Fruit fly (Drosophila melanogaster) whole organism, embryonic: ENCODE measurements around the gene Gdh.
A peak's percentile ranks its signal among the peaks of the same experiment; 100 is the strongest.

Source experiments
- BEAF-32 ChIP-seq: fragments of 200-800 bp; sonication (Bioruptor generic); optimal IDR thresholded peaks from 3 replicates; lab custom pipeline; 2017; ENCODE audit warnings: missing biosample characterization, missing genetic modification characterization, mild to moderate bottlenecking, moderate library complexity, missing genetic modification reagents
- CG10959 ChIP-seq: fragments of 200-800 bp; sonication (Bioruptor generic); IDR thresholded peaks from 2 replicates; pipeline ENCODE4 v1.3.6; 2022; ENCODE audit warnings: missing biosample characterization, missing genetic modification characterization
- CG12104 ChIP-seq: fragments of 200-800 bp; sonication (Bioruptor generic); optimal IDR thresholded peaks from 3 replicates; lab custom pipeline; 2016; ENCODE audit warnings: missing biosample characterization, missing genetic modification characterization
- CG13624 ChIP-seq: fragments of 200-800 bp; sonication (Bioruptor generic); optimal IDR thresholded peaks from 2 replicates; lab custom pipeline; 2016; ENCODE audit warnings: missing biosample characterization, missing genetic modification characterization
- CG17186 ChIP-seq: fragments of 200-800 bp; sonication (Bioruptor generic); optimal IDR thresholded peaks from 3 replicates; lab custom pipeline; 2017; ENCODE audit warnings: missing biosample characterization, missing genetic modification reagents, missing genetic modification characterization
- CG2129 ChIP-seq: fragments of 200-800 bp; sonication (Bioruptor generic); IDR thresholded peaks from 2 replicates; pipeline ENCODE4 v1.3.6; 2022; ENCODE audit warnings: missing biosample characterization, missing genetic modification characterization; ENCODE audit not compliant: partially characterized antibody
- CG2678 ChIP-seq: fragments of 200-800 bp; sonication (Bioruptor generic); optimal IDR thresholded peaks from 3 replicates; lab custom pipeline; 2019; ENCODE audit warnings: missing biosample characterization, mild to moderate bottlenecking, missing genetic modification characterization, moderate library complexity
- CG3163 ChIP-seq: fragments of 200-800 bp; sonication (Bioruptor generic); optimal IDR thresholded peaks from 3 replicates; lab custom pipeline; 2016; ENCODE audit warnings: missing biosample characterization, missing genetic modification characterization
- CG32532 ChIP-seq: fragments of 200-800 bp; sonication (Bioruptor generic); IDR thresholded peaks from 2 replicates; pipeline ENCODE4 v1.3.6; 2022; ENCODE audit warnings: missing biosample characterization, missing genetic modification characterization
- CG33557 ChIP-seq: fragments of 200-800 bp; sonication (Bioruptor generic); optimal IDR thresholded peaks from 2 replicates; lab custom pipeline; 2019; ENCODE audit warnings: missing biosample characterization, mild to moderate bottlenecking, missing genetic modification characterization, moderate library complexity
- CG3726 ChIP-seq: fragments of 200-800 bp; sonication (Bioruptor generic); IDR thresholded peaks from 3 replicates; pipeline ENCODE4, ENCODE4 v1.3.6; 2022; ENCODE audit warnings: missing biosample characterization, missing genetic modification characterization
- CG3995 ChIP-seq: fragments of 200-800 bp; sonication (Bioruptor generic); optimal IDR thresholded peaks from 3 replicates; lab custom pipeline; 2016; ENCODE audit warnings: missing biosample characterization, missing genetic modification characterization
- CG42726 ChIP-seq: fragments of 200-800 bp; sonication (Bioruptor generic); IDR thresholded peaks from 2 replicates; pipeline ENCODE4 v1.3.6; 2022; ENCODE audit warnings: missing biosample characterization, missing genetic modification characterization; ENCODE audit not compliant: partially characterized antibody
- CG8765 ChIP-seq: fragments of 200-800 bp; sonication (Bioruptor generic); IDR thresholded peaks from 2 replicates; pipeline ENCODE4 v1.3.6; 2022; ENCODE audit warnings: missing biosample characterization, missing genetic modification characterization
- CG9727 ChIP-seq: fragments of 200-800 bp; sonication (Bioruptor generic); optimal IDR thresholded peaks from 3 replicates; lab custom pipeline; 2017; ENCODE audit warnings: missing biosample characterization, mild to moderate bottlenecking, missing genetic modification characterization
- CG9932 ChIP-seq: fragments of 200-800 bp; sonication (Bioruptor generic); IDR thresholded peaks from 2 replicates; pipeline ENCODE4 v1.3.6; 2022; ENCODE audit warnings: missing biosample characterization, missing genetic modification characterization
- Dfd ChIP-seq, 2 experiments: fragments of >200 bp; optimal IDR thresholded peaks; 2 replicates each; lab custom pipeline; 2017; ENCODE audit warnings: missing biosample characterization in 2 of 2, missing genetic modification characterization in 2 of 2
- Dip2 ChIP-seq: fragments of 200-800 bp; sonication (Bioruptor generic); IDR thresholded peaks from 2 replicates; pipeline ENCODE4 v1.3.6; 2022; ENCODE audit warnings: missing biosample characterization, missing genetic modification characterization
- Dp ChIP-seq: fragments of 200-800 bp; sonication (Bioruptor generic); optimal IDR thresholded peaks from 2 replicates; lab custom pipeline; 2018; ENCODE audit warnings: missing biosample characterization, mild to moderate bottlenecking, missing genetic modification characterization, moderate library complexity
- E2f2 ChIP-seq: fragments of 200-800 bp; sonication (Bioruptor generic); IDR thresholded peaks from 2 replicates; pipeline ENCODE4 v1.3.6; 2022; ENCODE audit warnings: missing biosample characterization, missing genetic modification characterization
- H2.0 ChIP-seq: fragments of 200-800 bp; sonication (Bioruptor generic); IDR thresholded peaks from 2 replicates; pipeline ENCODE4 v1.3.6; 2022; ENCODE audit warnings: missing biosample characterization, missing genetic modification characterization
- Hr51 ChIP-seq, 2 experiments: fragments of 200-800 bp; sonication (Bioruptor generic); optimal IDR thresholded peaks; 2 replicates in 1 of 2; 3 replicates in 1 of 2; lab custom pipeline; 2016 to 2018; ENCODE audit warnings: missing biosample characterization in 2 of 2, missing genetic modification characterization in 2 of 2, mild to moderate bottlenecking in 1 of 2, moderate library complexity in 1 of 2
- MTF-1 ChIP-seq: fragments of 200-800 bp; sonication (Bioruptor generic); optimal IDR thresholded peaks from 2 replicates; lab custom pipeline; 2018; ENCODE audit warnings: missing biosample characterization, mild to moderate bottlenecking, missing genetic modification characterization, borderline replicate concordance
- Max ChIP-seq: fragments of 200-800 bp; sonication (Bioruptor generic); optimal IDR thresholded peaks from 2 replicates; lab custom pipeline; 2016; ENCODE audit warnings: missing biosample characterization, mild to moderate bottlenecking, missing genetic modification characterization
- Mrtf ChIP-seq: fragments of 200-800 bp; sonication (Bioruptor generic); IDR thresholded peaks from 3 replicates; pipeline ENCODE4 v1.3.6; 2022; ENCODE audit warnings: missing biosample characterization, missing genetic modification characterization
- NC2α ChIP-seq: fragments of 200-800 bp; sonication (Bioruptor generic); optimal IDR thresholded peaks from 2 replicates; lab custom pipeline; 2016; ENCODE audit warnings: missing biosample characterization, missing genetic modification characterization
- Neu2 ChIP-seq: fragments of 200-800 bp; sonication (Bioruptor generic); optimal IDR thresholded peaks from 3 replicates; lab custom pipeline; 2016; ENCODE audit warnings: missing biosample characterization, missing genetic modification characterization, borderline replicate concordance
- Nf-YB ChIP-seq: fragments of 200-800 bp; sonication (Bioruptor generic); optimal IDR thresholded peaks from 3 replicates; lab custom pipeline; 2019; ENCODE audit warnings: missing biosample characterization, mild to moderate bottlenecking, missing genetic modification characterization, moderate library complexity
- Xbp1 ChIP-seq: fragments of 200-800 bp; sonication (Bioruptor generic); optimal IDR thresholded peaks from 3 replicates; lab custom pipeline; 2016; ENCODE audit warnings: missing biosample characterization, mild to moderate bottlenecking, missing genetic modification characterization
- al ChIP-seq: fragments of 200-800 bp; sonication (Bioruptor generic); IDR thresholded peaks from 2 replicates; pipeline ENCODE4 v1.3.6; 2022; ENCODE audit warnings: missing biosample characterization, missing genetic modification characterization
- amos ChIP-seq: fragments of 200-800 bp; sonication (Bioruptor generic); IDR thresholded peaks from 2 replicates; pipeline ENCODE4 v1.3.6; 2022; ENCODE audit warnings: missing biosample characterization, missing genetic modification characterization; ENCODE audit not compliant: partially characterized antibody
- ato ChIP-seq: fragments of 200-800 bp; sonication (Bioruptor generic); IDR thresholded peaks from 2 replicates; pipeline ENCODE4 v1.3.6; 2022; ENCODE audit warnings: missing biosample characterization, missing genetic modification characterization; ENCODE audit not compliant: partially characterized antibody
- az2 ChIP-seq: fragments of 200-800 bp; sonication (Bioruptor generic); optimal IDR thresholded peaks from 3 replicates; lab custom pipeline; 2016; ENCODE audit warnings: missing biosample characterization, missing genetic modification characterization
- chif ChIP-seq, 2 experiments: fragments of 200-800 bp; sonication (Bioruptor generic); optimal IDR thresholded peaks; 3 replicates each; lab custom pipeline; 2016; ENCODE audit warnings: missing biosample characterization in 2 of 2, missing genetic modification characterization in 2 of 2
- ci ChIP-seq: fragments of 200-800 bp; sonication (Bioruptor generic); IDR thresholded peaks from 3 replicates; pipeline ENCODE4 v1.3.6; 2022; ENCODE audit warnings: missing biosample characterization, missing genetic modification characterization
- crol ChIP-seq: fragments of 200-800 bp; sonication (Bioruptor generic); IDR thresholded peaks from 2 replicates; pipeline ENCODE4 v1.3.6; 2022; ENCODE audit warnings: missing biosample characterization, missing genetic modification characterization
- dmrt11E ChIP-seq: fragments of 200-800 bp; sonication (Bioruptor generic); optimal IDR thresholded peaks from 3 replicates; lab custom pipeline; 2018; ENCODE audit warnings: missing biosample characterization, mild to moderate bottlenecking, missing genetic modification characterization, moderate library complexity
- gsb-n ChIP-seq: fragments of 200-800 bp; sonication (Bioruptor generic); optimal IDR thresholded peaks from 3 replicates; lab custom pipeline; 2018; ENCODE audit warnings: missing biosample characterization, mild to moderate bottlenecking, missing genetic modification characterization
- hbn ChIP-seq: fragments of 200-800 bp; sonication (Bioruptor generic); IDR thresholded peaks from 2 replicates; pipeline ENCODE4 v1.3.6; 2022; ENCODE audit warnings: missing biosample characterization, missing genetic modification characterization; ENCODE audit not compliant: partially characterized antibody
- hth ChIP-seq: fragments of >200 bp; optimal IDR thresholded peaks from 2 replicates; lab custom pipeline; 2017; ENCODE audit warnings: inconsistent platforms
- lilli ChIP-seq: fragments of 200-800 bp; sonication (Bioruptor generic); optimal IDR thresholded peaks from 3 replicates; lab custom pipeline; 2016; ENCODE audit warnings: missing biosample characterization, missing genetic modification characterization
- p53 ChIP-seq: fragments of 200-800 bp; sonication (Bioruptor generic); optimal IDR thresholded peaks from 2 replicates; lab custom pipeline; 2016; ENCODE audit warnings: missing biosample characterization, missing genetic modification characterization
- rib ChIP-seq: fragments of 200-800 bp; sonication (Bioruptor generic); IDR thresholded peaks from 2 replicates; pipeline ENCODE4 v1.3.6; 2022; ENCODE audit warnings: missing biosample characterization, missing genetic modification characterization
- ro ChIP-seq: fragments of 200-800 bp; sonication (Bioruptor generic); IDR thresholded peaks from 2 replicates; pipeline ENCODE4 v1.3.6; 2022; ENCODE audit warnings: missing biosample characterization, missing genetic modification characterization
- tin ChIP-seq: fragments of 200-800 bp; sonication (Bioruptor generic); optimal IDR thresholded peaks from 3 replicates; lab custom pipeline; 2016; ENCODE audit warnings: missing biosample characterization, missing genetic modification characterization
- trh ChIP-seq: fragments of 200-800 bp; sonication (Bioruptor generic); optimal IDR thresholded peaks from 2 replicates; lab custom pipeline; 2016; ENCODE audit warnings: missing biosample characterization, missing genetic modification characterization
- usp ChIP-seq: fragments of >200 bp; optimal IDR thresholded peaks from 2 replicates; lab custom pipeline; 2017; ENCODE audit warnings: missing biosample characterization, missing genetic modification characterization
- vvl ChIP-seq: fragments of 200-800 bp; sonication (Bioruptor generic); IDR thresholded peaks from 2 replicates; pipeline ENCODE4 v1.3.6; 2022; ENCODE audit warnings: missing biosample characterization, missing genetic modification characterization
- zen ChIP-seq: fragments of 200-800 bp; sonication (Bioruptor generic); optimal IDR thresholded peaks from 3 replicates; lab custom pipeline; 2018; ENCODE audit warnings: missing biosample characterization, mild to moderate bottlenecking, missing genetic modification characterization, moderate library complexity

The Gdh gene

dm6 chr3R:23939921-23940839 lies 2.7 kb downstream of the Gdh start (continued):
- TF ChIP-seq Dfd (GFP tag; optimal IDR thresholded peaks at IDR 0.05; lab: Kevin White, UChicago) = no peak
- TF ChIP-seq CG9727 (GFP tag; lab: Kevin White, UChicago) = peak; percentile 86
- peak; percentile 43; the same call in 1 of the 3 replicates for TF ChIP-seq Mrtf
- TF ChIP-seq ci = peak; percentile 89
- peak; percentile 34 for TF ChIP-seq CG3163
- TF ChIP-seq ro (GFP tag; lab: Robert Waterston, UW) = no peak
- no peak for TF ChIP-seq CG42726 (GFP tag; lab: Robert Waterston, UW)
- TF ChIP-seq ato (GFP tag; lab: Robert Waterston, UW) = no peak
- no peak for TF ChIP-seq amos (GFP tag; lab: Robert Waterston, UW)
- TF ChIP-seq Hr51 (GFP tag; optimal IDR thresholded peaks at IDR 0.05; lab: Kevin White, UChicago) = peak; percentile 39 to 40
- peak; percentile 71 for TF ChIP-seq rib (GFP tag; lab: Robert Waterston, UW)
- TF ChIP-seq CG33557 (GFP tag; lab: Kevin White, UChicago) = peak; percentile 94
- peak; percentile 60 for TF ChIP-seq NC2α (GFP tag; lab: Kevin White, UChicago)
- no peak for TF ChIP-seq crol
- TF ChIP-seq gsb-n (tag; lab: Kevin White, UChicago) = peak; percentile 87
- peak; percentile 65 for TF ChIP-seq E2f2 (GFP tag; lab: Robert Waterston, UW)
- TF ChIP-seq Max = peak; percentile 84
- peak; percentile 70 for TF ChIP-seq Nf-YB (GFP tag; lab: Kevin White, UChicago)
- TF ChIP-seq al (GFP tag; lab: Robert Waterston, UW) = no peak; the same call in 1 of the 2 replicates
- no peak; the same call in 1 of the 2 replicates for TF ChIP-seq CG32532 (GFP tag; lab: Robert Waterston, UW)
- TF ChIP-seq Neu2 (GFP tag; lab: Kevin White, UChicago) = no peak
- peak; percentile 87 for TF ChIP-seq dmrt11E
- TF ChIP-seq H2.0 (GFP tag; lab: Robert Waterston, UW) = peak; percentile 62
- TF ChIP-seq CG3995 (GFP tag; lab: Kevin White, UChicago) = no peak
- TF ChIP-seq trh (GFP tag; lab: Kevin White, UChicago) = peak; percentile 80
- peak; percentile 12 for TF ChIP-seq az2 (GFP tag; lab: Kevin White, UChicago)
- no peak for TF ChIP-seq Dip2 (GFP tag; lab: Robert Waterston, UW)
- TF ChIP-seq CG2678 (tag; lab: Kevin White, UChicago) = peak; percentile 88
- TF ChIP-seq BEAF-32 (GFP tag; lab: Kevin White, UChicago) = no peak
- TF ChIP-seq Dp (GFP tag; lab: Kevin White, UChicago) = no peak
- TF ChIP-seq CG8765 (GFP tag; lab: Robert Waterston, UW) = no peak
- no peak for TF ChIP-seq hbn (GFP tag; lab: Robert Waterston, UW)
- TF ChIP-seq CG9932 (GFP tag; lab: Robert Waterston, UW) = peak; percentile 28; the same call in 1 of the 2 replicates
- TF ChIP-seq CG10959 (GFP tag; lab: Robert Waterston, UW) = peak; percentile 46
- TF ChIP-seq p53 (GFP tag; lab: Kevin White, UChicago) = no peak
- TF ChIP-seq zen (tag; lab: Kevin White, UChicago) = peak; percentile 57
- TF ChIP-seq CG2129 = no peak
- peak; percentile 27 for TF ChIP-seq CG13624 (GFP tag; lab: Kevin White, UChicago)
- peak; percentile 39 for TF ChIP-seq CG17186
- TF ChIP-seq vvl (GFP tag; lab: Robert Waterston, UW) = peak; percentile 72
- peak; percentile 49 to 80 for TF ChIP-seq chif (GFP tag; optimal IDR thresholded peaks at IDR 0.05; lab: Kevin White, UChicago)
- peak; percentile 86; the same call in 2 of the 3 replicates for TF ChIP-seq CG3726 (GFP tag; lab: Robert Waterston, UW)
- TF ChIP-seq tin (GFP tag; lab: Kevin White, UChicago) = peak; percentile 34
- no peak for TF ChIP-seq usp (GFP tag; lab: Kevin White, UChicago)
- no peak for TF ChIP-seq Xbp1
- peak; percentile 76 for TF ChIP-seq CG12104 (GFP tag; lab: Kevin White, UChicago)
- TF ChIP-seq MTF-1 (GFP tag; lab: Kevin White, UChicago) = peak; percentile 93
- TF ChIP-seq hth (lab: Kevin White, UChicago) = no peak
- peak; percentile 52 for TF ChIP-seq lilli (GFP tag; lab: Kevin White, UChicago)
